Fruit fly (Drosophila melanogaster) whole organism, embryonic: Measurements from ENCODE around the gene CG15429.

Source experiments
- CG15479 ChIP-seq: fragments of 200-800 bp; sonication (Bioruptor generic); optimal IDR thresholded peaks from 3 replicates; lab custom pipeline; 2019; ENCODE audit warnings: missing biosample characterization, mild to moderate bottlenecking, missing genetic modification characterization, moderate library complexity
- CG17328 ChIP-seq: fragments of 200-800 bp; sonication (Bioruptor generic); IDR thresholded peaks from 2 replicates; pipeline ENCODE4 v1.3.6; 2022; ENCODE audit warnings: missing biosample characterization, missing genetic modification characterization
- CG17612 ChIP-seq: fragments of 200-800 bp; sonication (Bioruptor generic); IDR thresholded peaks from 2 replicates; pipeline ENCODE4 v1.3.6; 2022; ENCODE audit warnings: missing biosample characterization, missing genetic modification characterization
- CG18599 ChIP-seq: fragments of 200-800 bp; sonication (Bioruptor generic); optimal IDR thresholded peaks from 3 replicates; lab custom pipeline; 2017; ENCODE audit warnings: missing biosample characterization, missing genetic modification characterization, mild to moderate bottlenecking, moderate library complexity, missing genetic modification reagents
- CG2202 ChIP-seq: fragments of 200-800 bp; sonication (Bioruptor generic); optimal IDR thresholded peaks from 2 replicates; lab custom pipeline; 2018; ENCODE audit warnings: missing biosample characterization, mild to moderate bottlenecking, missing genetic modification characterization
- CG3163 ChIP-seq: fragments of 200-800 bp; sonication (Bioruptor generic); optimal IDR thresholded peaks from 3 replicates; lab custom pipeline; 2016; ENCODE audit warnings: missing biosample characterization, missing genetic modification characterization
- CG34422 ChIP-seq: fragments of 200-800 bp; sonication (Bioruptor generic); IDR thresholded peaks from 3 replicates; pipeline ENCODE4 v1.3.6; 2022; ENCODE audit warnings: missing biosample characterization, missing genetic modification characterization
- CG4282 ChIP-seq: fragments of 200-800 bp; sonication (Bioruptor generic); optimal IDR thresholded peaks from 2 replicates; lab custom pipeline; 2016; ENCODE audit warnings: missing biosample characterization, missing genetic modification characterization
- CG5245 ChIP-seq: fragments of 200-800 bp; sonication (Bioruptor generic); optimal IDR thresholded peaks from 3 replicates; lab custom pipeline; 2016; ENCODE audit warnings: missing biosample characterization, missing genetic modification characterization
- CG7372 ChIP-seq: fragments of 200-800 bp; sonication (Bioruptor generic); IDR thresholded peaks from 2 replicates; pipeline ENCODE4 v1.3.6; 2022; ENCODE audit warnings: missing biosample characterization, missing genetic modification characterization
- CG8944 ChIP-seq: fragments of 200-800 bp; sonication (Bioruptor generic); optimal IDR thresholded peaks from 3 replicates; lab custom pipeline; 2016; ENCODE audit warnings: missing biosample characterization, missing genetic modification characterization
- E2f2 ChIP-seq: fragments of 200-800 bp; sonication (Bioruptor generic); IDR thresholded peaks from 2 replicates; pipeline ENCODE4 v1.3.6; 2022; ENCODE audit warnings: missing biosample characterization, missing genetic modification characterization
- Hr78 ChIP-seq, 2 experiments: fragments of 200-800 bp in 1 of 2; fragments of >200 bp in 1 of 2; sonication (Bioruptor generic) in 1 of 2; optimal IDR thresholded peaks; 2 replicates each; lab custom pipeline; 2017 to 2019; ENCODE audit warnings: missing biosample characterization in 2 of 2, missing genetic modification characterization in 2 of 2, mild to moderate bottlenecking in 1 of 2, moderate library complexity in 1 of 2
- Med ChIP-seq: fragments of 200-800 bp; sonication (Bioruptor generic); peaks from one replicate; lab custom pipeline; 2016; ENCODE audit warnings: missing biosample characterization, missing genetic modification characterization, mild to moderate bottlenecking, inconsistent platforms, moderate library complexity
- Mrtf ChIP-seq: fragments of 200-800 bp; sonication (Bioruptor generic); IDR thresholded peaks from 3 replicates; pipeline ENCODE4 v1.3.6; 2022; ENCODE audit warnings: missing biosample characterization, missing genetic modification characterization
- Rfx ChIP-seq: fragments of 200-800 bp; sonication (Bioruptor generic); IDR thresholded peaks from 2 replicates; pipeline ENCODE4 v1.3.6; 2022; ENCODE audit warnings: missing biosample characterization, missing genetic modification characterization
- Spps ChIP-seq: fragments of 200-800 bp; sonication (Bioruptor generic); optimal IDR thresholded peaks from 2 replicates; lab custom pipeline; 2018; ENCODE audit warnings: missing biosample characterization, mild to moderate bottlenecking, missing genetic modification characterization
- Sry-δ ChIP-seq: fragments of 200-800 bp; sonication (Bioruptor generic); optimal IDR thresholded peaks from 2 replicates; lab custom pipeline; 2016; ENCODE audit warnings: missing biosample characterization, missing genetic modification characterization
- Stat92E ChIP-seq, 3 experiments: fragments of >200 bp in 2 of 3; fragments of 200-800 bp in 1 of 3; sonication (Bioruptor generic) in 1 of 3; optimal IDR thresholded peaks; 2 replicates each; lab custom pipeline; 2017 to 2019; ENCODE audit warnings: missing biosample characterization in 3 of 3, missing genetic modification characterization in 3 of 3, mild to moderate bottlenecking in 1 of 3, moderate library complexity in 1 of 3
- Trl ChIP-seq, 3 experiments: fragments of >200 bp in 2 of 3; fragments of 200-800 bp in 1 of 3; sonication (Bioruptor generic) in 1 of 3; optimal IDR thresholded peaks; 2 replicates in 1 of 3; 3 replicates in 2 of 3; lab custom pipeline; 2016 to 2017; ENCODE audit warnings: missing biosample characterization in 1 of 3, missing genetic modification characterization in 1 of 3
- al ChIP-seq: fragments of 200-800 bp; sonication (Bioruptor generic); IDR thresholded peaks from 2 replicates; pipeline ENCODE4 v1.3.6; 2022; ENCODE audit warnings: missing biosample characterization, missing genetic modification characterization
- ap ChIP-seq: fragments of 200-800 bp; sonication (Bioruptor generic); IDR thresholded peaks from 2 replicates; pipeline ENCODE4 v1.3.6; 2022; ENCODE audit warnings: missing biosample characterization, missing genetic modification characterization
- ash1 ChIP-seq: fragments of 200-800 bp; sonication (Bioruptor generic); optimal IDR thresholded peaks from 2 replicates; lab custom pipeline; 2018; ENCODE audit warnings: missing biosample characterization, mild to moderate bottlenecking, missing genetic modification characterization
- cad ChIP-seq: fragments of >200 bp; optimal IDR thresholded peaks from 2 replicates; lab custom pipeline; 2017; ENCODE audit warnings: missing biosample characterization, missing genetic modification characterization
- cato ChIP-seq: fragments of 200-800 bp; sonication (Bioruptor generic); optimal IDR thresholded peaks from 2 replicates; lab custom pipeline; 2016; ENCODE audit warnings: missing biosample characterization, missing genetic modification characterization, borderline replicate concordance
- chinmo ChIP-seq: fragments of 200-800 bp; sonication (Bioruptor generic); IDR thresholded peaks from 4 replicates; pipeline ENCODE4 v1.3.6; 2022; ENCODE audit warnings: missing biosample characterization, missing genetic modification characterization; ENCODE audit not compliant: partially characterized antibody
- danr ChIP-seq: fragments of 200-800 bp; sonication (Bioruptor generic); IDR thresholded peaks from 2 replicates; pipeline ENCODE4 v1.3.6; 2022; ENCODE audit warnings: missing biosample characterization, missing genetic modification characterization
- esg ChIP-seq: fragments of 200-800 bp; sonication (Bioruptor generic); conservative IDR thresholded peaks from 2 replicates; pipeline ENCODE4 v1.3.6; 2022; ENCODE audit warnings: missing biosample characterization, missing genetic modification characterization
- gsb-n ChIP-seq: fragments of 200-800 bp; sonication (Bioruptor generic); optimal IDR thresholded peaks from 3 replicates; lab custom pipeline; 2018; ENCODE audit warnings: missing biosample characterization, mild to moderate bottlenecking, missing genetic modification characterization
- insv ChIP-seq, 2 experiments: fragments of 200-800 bp; sonication (Bioruptor generic); optimal IDR thresholded peaks; 3 replicates each; lab custom pipeline; 2016 to 2018; ENCODE audit warnings: missing biosample characterization in 2 of 2, missing genetic modification characterization in 2 of 2
- jigr1 ChIP-seq: fragments of 200-800 bp; sonication (Bioruptor generic); IDR thresholded peaks from 3 replicates; pipeline ENCODE4 v1.3.6; 2022; ENCODE audit warnings: missing biosample characterization, missing genetic modification characterization
- kay ChIP-seq: fragments of 200-800 bp; sonication (Bioruptor generic); optimal IDR thresholded peaks from 2 replicates; lab custom pipeline; 2016; ENCODE audit warnings: missing biosample characterization, missing genetic modification characterization
- kni ChIP-seq: fragments of 200-800 bp; sonication (Bioruptor generic); optimal IDR thresholded peaks from 3 replicates; lab custom pipeline; 2017; ENCODE audit warnings: mild to moderate bottlenecking, missing biosample characterization, missing genetic modification reagents, missing genetic modification characterization
- lmd ChIP-seq: fragments of 200-800 bp; sonication (Bioruptor generic); IDR thresholded peaks from 2 replicates; pipeline ENCODE4 v1.3.6; 2022; ENCODE audit warnings: missing biosample characterization, missing genetic modification characterization
- p53 ChIP-seq: fragments of 200-800 bp; sonication (Bioruptor generic); optimal IDR thresholded peaks from 2 replicates; lab custom pipeline; 2016; ENCODE audit warnings: missing biosample characterization, missing genetic modification characterization
- prd ChIP-seq, 3 experiments: fragments of >200 bp in 2 of 3; fragments of 200-800 bp in 1 of 3; sonication (Bioruptor generic) in 1 of 3; optimal IDR thresholded peaks in 2 of 3; IDR thresholded peaks in 1 of 3; 2 replicates in 2 of 3; 3 replicates in 1 of 3; pipeline versions ENCODE4 v1.3.6 to Lab custom; 2017 to 2022; ENCODE audit warnings: missing biosample characterization in 1 of 3, missing genetic modification characterization in 1 of 3
- sens ChIP-seq: fragments of 200-800 bp; sonication (Bioruptor generic); peaks from one replicate; lab custom pipeline; 2016; ENCODE audit warnings: missing biosample characterization, missing genetic modification characterization
- sqz ChIP-seq: fragments of 200-800 bp; sonication (Bioruptor generic); optimal IDR thresholded peaks from 3 replicates; lab custom pipeline; 2018; ENCODE audit warnings: missing biosample characterization, mild to moderate bottlenecking, missing genetic modification characterization
- tll ChIP-seq, 2 experiments: fragments of 200-800 bp in 1 of 2; fragments of >200 bp in 1 of 2; sonication (Bioruptor generic) in 1 of 2; optimal IDR thresholded peaks; 2 replicates each; lab custom pipeline; 2017 to 2019; ENCODE audit warnings: missing biosample characterization in 2 of 2, missing genetic modification characterization in 2 of 2, mild to moderate bottlenecking in 1 of 2, moderate library complexity in 1 of 2
- twi ChIP-seq: fragments of 200-800 bp; optimal IDR thresholded peaks from 2 replicates; lab custom pipeline; 2019; ENCODE audit warnings: missing biosample characterization, mild to moderate bottlenecking, missing genetic modification characterization, moderate library complexity
- unc-4 ChIP-seq: fragments of 200-800 bp; sonication (Bioruptor generic); IDR thresholded peaks from 2 replicates; pipeline ENCODE4 v1.3.6; 2022; ENCODE audit warnings: missing biosample characterization, missing genetic modification characterization; ENCODE audit not compliant: partially characterized antibody
- unpg ChIP-seq: fragments of 200-800 bp; sonication (Bioruptor generic); optimal IDR thresholded peaks from 3 replicates; lab custom pipeline; 2018; ENCODE audit warnings: missing biosample characterization, mild to moderate bottlenecking, missing genetic modification characterization, moderate library complexity
- vvl ChIP-seq: fragments of 200-800 bp; sonication (Bioruptor generic); IDR thresholded peaks from 2 replicates; pipeline ENCODE4 v1.3.6; 2022; ENCODE audit warnings: missing biosample characterization, missing genetic modification characterization
- zen ChIP-seq: fragments of 200-800 bp; sonication (Bioruptor generic); optimal IDR thresholded peaks from 3 replicates; lab custom pipeline; 2018; ENCODE audit warnings: missing biosample characterization, mild to moderate bottlenecking, missing genetic modification characterization, moderate library complexity

Gene CG15429

dm6 chr2L:4364914-4365313 lies 12.1 kb downstream of the CG15429 start (continued):
- no peak for TF ChIP-seq E2f2
- no peak for TF ChIP-seq CG8944 (GFP tag; lab: Kevin White, UChicago)
- no peak for TF ChIP-seq jigr1 (GFP tag; lab: Robert Waterston, UW)
- no peak for TF ChIP-seq Mrtf (GFP tag; lab: Robert Waterston, UW)
- no peak for TF ChIP-seq CG7372 (GFP tag; lab: Robert Waterston, UW)
- TF ChIP-seq CG2202 (tag; lab: Kevin White, UChicago), result peak; percentile 50
- TF ChIP-seq unpg, result peak; percentile 0
- no peak for TF ChIP-seq al (GFP tag; lab: Robert Waterston, UW)
- TF ChIP-seq CG4282 (GFP tag; lab: Kevin White, UChicago), result no peak
- peak; percentile 20 for TF ChIP-seq Spps (tag; lab: Kevin White, UChicago)
- TF ChIP-seq lmd (GFP tag; lab: Robert Waterston, UW), result no peak
- no peak for TF ChIP-seq CG34422 (GFP tag; lab: Robert Waterston, UW)
- peak; percentile 73 for TF ChIP-seq gsb-n (tag; lab: Kevin White, UChicago)
- TF ChIP-seq CG17328, result no peak
- no peak for TF ChIP-seq danr (GFP tag; lab: Robert Waterston, UW)

dm6 chr2L:4365792-4366326 lies 13.1 kb downstream of the CG15429 start:
- TF ChIP-seq sens (GFP tag; lab: Kevin White, UChicago) (peak; percentile 73), insv (GFP tag; optimal IDR thresholded peaks at IDR 0.05; lab: Kevin White, UChicago) (no peak), chinmo (GFP tag; lab: Robert Waterston, UW) (0 out of 4 replicates have a peak, but pooled peaks have one; percentile 59), cato (no peak), CG17612 (GFP tag; lab: Robert Waterston, UW) (0 out of 2 replicates have a peak, but pooled peaks have one; percentile 29), vvl (peak; percentile 52; the same call in 1 of the 2 replicates), Hr78 (GFP tag; optimal IDR thresholded peaks at IDR 0.05; lab: Kevin White, UChicago) (peak in 1 of 2 experiments; percentile 57), p53 (GFP tag; lab: Kevin White, UChicago) (no peak), kni (GFP tag; lab: Kevin White, UChicago) (peak; percentile 88), Med (GFP tag; lab: Kevin White, UChicago) (peak; percentile 2)
- TF ChIP-seq, all 482 proteins: peak for 7

- peak; percentile 88 for TF ChIP-seq twi
- TF ChIP-seq cad, result peak; percentile 68
- peak in 1 of 2 experiments; percentile 86 for TF ChIP-seq tll (GFP tag; optimal IDR thresholded peaks at IDR 0.05; lab: Kevin White, UChicago)
- TF ChIP-seq CG15479 (GFP tag; lab: Kevin White, UChicago), result peak; percentile 95
- no peak for TF ChIP-seq kay (GFP tag; lab: Kevin White, UChicago)
- no peak for TF ChIP-seq Rfx
- TF ChIP-seq zen (tag; lab: Kevin White, UChicago), result peak; percentile 88
- no peak for TF ChIP-seq Sry-δ
- TF ChIP-seq CG18599 (GFP tag; lab: Kevin White, UChicago), result no peak
- TF ChIP-seq, all 482 proteins: peak for 5
Measured at dm6 chr2L:4366652-4367051, 13.9 kb downstream of the CG15429 start.

- TF ChIP-seq ash1 (GFP tag; lab: Kevin White, UChicago) (no peak), tll (GFP tag; optimal IDR thresholded peaks at IDR 0.05; lab: Kevin White, UChicago) (peak in 1 of 2 experiments; percentile 89), CG5245 (GFP tag; lab: Kevin White, UChicago) (no peak), zen (tag; lab: Kevin White, UChicago) (peak; percentile 93), esg (GFP tag; lab: Robert Waterston, UW) (no peak), ap (GFP tag; lab: Robert Waterston, UW) (no peak), CG3163 (GFP tag; lab: Kevin White, UChicago) (no peak), prd (optimal IDR thresholded peaks at IDR 0.05; lab: Kevin White, UChicago) (no peak), prd (GFP tag; IDR thresholded peaks at IDR 0.05; lab: Robert Waterston, UW) (peak; percentile 71; the same call in 2 of the 3 replicates), Trl (optimal IDR thresholded peaks at IDR 0.05; lab: Kevin White, UChicago) (no peak), Trl (GFP tag; optimal IDR thresholded peaks at IDR 0.05; lab: Kevin White, UChicago) (no peak), unc-4 (no peak), sqz (GFP tag; lab: Kevin White, UChicago) (no peak), Stat92E (GFP tag; optimal IDR thresholded peaks at IDR 0.05; lab: Kevin White, UChicago) (peak in 1 of 3 experiments; percentile 68)
Measured at dm6 chr2L:4368553-4369268, 15.9 kb downstream of the CG15429 start.
